Fruit fly (Drosophila melanogaster): ENCODE data around the gene sesB.

DNA sequence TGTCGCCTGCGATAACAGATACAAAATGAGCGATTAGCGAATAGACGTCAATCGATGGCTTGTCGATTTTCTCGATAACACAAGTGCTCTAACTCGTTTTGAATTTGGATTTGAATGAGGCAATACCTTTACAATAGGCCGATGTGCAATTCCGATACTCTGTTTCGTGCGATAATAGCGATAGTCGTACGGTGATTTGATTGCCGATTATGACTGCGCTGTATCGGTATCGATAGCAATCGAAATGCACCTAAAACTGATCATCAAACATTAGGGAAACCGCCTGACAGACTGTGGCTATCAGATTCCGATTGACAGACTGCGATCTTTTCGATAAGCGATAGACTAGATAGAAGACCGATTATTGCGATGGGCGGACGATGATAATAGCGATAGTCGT lies 35.0 kb downstream of the sesB start:
- TF ChIP-seq CG3032 (tag; optimal IDR thresholded peaks at IDR 0.05) = no peak
- no peak for TF ChIP-seq topi (GFP tag; optimal IDR thresholded peaks at IDR 0.05)
- no peak for TF ChIP-seq vri (GFP tag; optimal IDR thresholded peaks at IDR 0.05)
